Worm (Caenorhabditis elegans) whole organism, late embryonic: ENCODE data around the gene T16A9.3.

Experiments
- ceh-22 ChIP-seq: sonication (generic microtip); optimal IDR thresholded peaks from 2 replicates; lab custom pipeline; 2017; ENCODE audit warnings: missing biosample characterization, missing genetic modification characterization
- ceh-34 ChIP-seq: sonication (generic microtip); optimal IDR thresholded peaks from 2 replicates; lab custom pipeline; 2016; ENCODE audit warnings: mild to moderate bottlenecking, missing genetic modification characterization, missing compliant biosample characterization
- ceh-48 ChIP-seq: sonication (generic microtip); optimal IDR thresholded peaks from 2 replicates; lab custom pipeline; 2016; ENCODE audit warnings: missing genetic modification characterization, inconsistent platforms, missing compliant biosample characterization
- dve-1 ChIP-seq: sonication (generic microtip); optimal IDR thresholded peaks from 2 replicates; lab custom pipeline; 2017; ENCODE audit warnings: antibody characterized with exemption, mild to moderate bottlenecking, missing genetic modification characterization, missing compliant biosample characterization
- ets-4 ChIP-seq: sonication (generic microtip); optimal IDR thresholded peaks from 2 replicates; lab custom pipeline; 2016; ENCODE audit warnings: missing genetic modification characterization, missing compliant biosample characterization
- fkh-10 ChIP-seq: fragments of 150-350 bp; optimal IDR thresholded peaks from 2 replicates; lab custom pipeline; 2014; ENCODE audit warnings: missing biosample characterization, missing genetic modification reagents, missing genetic modification characterization
- pax-1 ChIP-seq: fragments of 150-350 bp; optimal IDR thresholded peaks from 2 replicates; lab custom pipeline; 2014; ENCODE audit warnings: missing biosample characterization, missing genetic modification characterization

DNA sequence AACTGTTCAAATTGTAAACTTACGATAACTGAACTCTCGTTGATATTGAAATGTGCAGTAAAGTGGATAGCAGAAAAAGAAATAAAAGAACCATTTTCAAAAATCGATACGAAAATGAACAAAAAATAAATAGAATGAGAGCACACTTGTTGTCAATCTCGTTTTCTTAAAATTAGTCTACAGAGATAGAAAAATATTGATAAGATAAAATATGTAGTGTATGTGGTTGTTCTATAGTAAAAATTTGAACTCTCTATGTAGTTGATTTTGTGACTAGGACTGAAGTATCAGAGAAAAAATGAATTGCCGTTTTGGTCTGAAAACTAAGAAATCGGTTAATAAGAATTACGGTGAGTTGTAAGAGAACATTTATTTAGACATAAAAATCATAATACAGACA is 34.0 kb upstream of the T16A9.3 start, which contains the start of gene cest-2.1:
- TF ChIP-seq fkh-10 (GFP tag; lab: Kevin White, UChicago) (no peak), ceh-34 (tag; lab: Kevin White, UChicago) (no peak), dve-1 (tag; lab: Kevin White, UChicago) (no peak), ets-4 (no peak), ceh-22 (no peak), ceh-48 (tag; lab: Kevin White, UChicago) (no peak), pax-1 (no peak)
